Fruit fly (Drosophila melanogaster) whole organism, prepupa: ENCODE measurements around the gene vas.

ENCODE experiments used
- Blimp-1 ChIP-seq: fragments of 200-800 bp; sonication (Bioruptor generic); optimal IDR thresholded peaks from 3 replicates; lab custom pipeline; 2017; ENCODE audit warnings: missing biosample characterization, missing genetic modification characterization, mild to moderate bottlenecking, moderate library complexity, missing genetic modification reagents
- CG32006 ChIP-seq: fragments of 200-800 bp; sonication (Bioruptor generic); optimal IDR thresholded peaks from 3 replicates; lab custom pipeline; 2017; ENCODE audit warnings: missing biosample characterization, mild to moderate bottlenecking, missing genetic modification characterization
- CG6163 ChIP-seq: fragments of 200-800 bp; sonication (Bioruptor generic); IDR thresholded peaks from 3 replicates; pipeline ENCODE4 v1.3.6; 2022; ENCODE audit warnings: missing biosample characterization, missing genetic modification characterization
- CG8119 ChIP-seq: fragments of 200-800 bp; sonication (Bioruptor generic); IDR thresholded peaks from 3 replicates; pipeline ENCODE4 v1.3.6; 2022; ENCODE audit warnings: missing biosample characterization, missing genetic modification characterization
- CG8632 ChIP-seq: fragments of 200-800 bp; sonication (Bioruptor generic); optimal IDR thresholded peaks from 3 replicates; lab custom pipeline; 2016; ENCODE audit warnings: missing biosample characterization, missing genetic modification characterization
- CG9139 ChIP-seq: fragments of 200-800 bp; sonication (Bioruptor generic); optimal IDR thresholded peaks from 3 replicates; lab custom pipeline; 2017; ENCODE audit warnings: missing biosample characterization, mild to moderate bottlenecking, missing genetic modification characterization
- Eip75B ChIP-seq: fragments of 200-800 bp; sonication (Bioruptor generic); optimal IDR thresholded peaks from 3 replicates; lab custom pipeline; 2016; ENCODE audit warnings: missing biosample characterization, missing genetic modification characterization
- Gug ChIP-seq: fragments of 200-800 bp; sonication (Bioruptor generic); IDR thresholded peaks from 2 replicates; pipeline ENCODE4 v1.3.6; 2022; ENCODE audit warnings: missing biosample characterization, missing genetic modification characterization
- Lpt ChIP-seq: fragments of 200-800 bp; sonication (Bioruptor generic); optimal IDR thresholded peaks from 3 replicates; lab custom pipeline; 2016; ENCODE audit warnings: missing biosample characterization, missing genetic modification characterization
- Smox ChIP-seq: fragments of 200-800 bp; sonication (Bioruptor generic); optimal IDR thresholded peaks from 3 replicates; lab custom pipeline; 2016; ENCODE audit warnings: missing biosample characterization, missing genetic modification characterization
- Sox14 ChIP-seq: fragments of 200-800 bp; sonication (Bioruptor generic); optimal IDR thresholded peaks from 3 replicates; lab custom pipeline; 2016; ENCODE audit warnings: missing biosample characterization, missing genetic modification characterization
- esn ChIP-seq: fragments of 200-800 bp; sonication (Bioruptor generic); optimal IDR thresholded peaks from 2 replicates; lab custom pipeline; 2016; ENCODE audit warnings: missing biosample characterization, mild to moderate bottlenecking, missing genetic modification characterization, moderate library complexity
- svp ChIP-seq: fragments of 200-800 bp; sonication (Bioruptor generic); peaks from one replicate; lab custom pipeline; 2016; ENCODE audit warnings: missing biosample characterization, missing genetic modification characterization

dm6 chr2L:15107238-15107637 is 45.8 kb downstream of the vas start:
- TF ChIP-seq CG6163 (no peak), Blimp-1 (GFP tag; lab: Kevin White, UChicago) (no peak), Lpt (GFP tag; lab: Kevin White, UChicago) (no peak), Sox14 (GFP tag; lab: Kevin White, UChicago) (no peak), svp (GFP tag; lab: Kevin White, UChicago) (no peak), esn (no peak), Eip75B (GFP tag; lab: Kevin White, UChicago) (no peak), Gug (GFP tag; lab: Robert Waterston, UW) (no peak), CG9139 (GFP tag; lab: Kevin White, UChicago) (no peak), CG8632 (GFP tag; lab: Kevin White, UChicago) (no peak), CG32006 (GFP tag; lab: Kevin White, UChicago) (no peak), Smox (GFP tag; lab: Kevin White, UChicago) (no peak), CG8119 (GFP tag; lab: Robert Waterston, UW) (no peak)
